Worm (Caenorhabditis elegans) whole organism, L2 larva: ENCODE measurements around the gene abch-1.

Experiments
- C34F6.9 ChIP-seq: fragments of 150-350 bp; optimal IDR thresholded peaks from 2 replicates; lab custom pipeline; 2014; ENCODE audit warnings: missing biosample characterization, missing genetic modification characterization
- R02D3.7 ChIP-seq: fragments of 150-350 bp; optimal IDR thresholded peaks from 2 replicates; lab custom pipeline; 2014; ENCODE audit warnings: missing biosample characterization, missing genetic modification characterization
- Y55F3AM.14 ChIP-seq: fragments of 200-800 bp; sonication (Bioruptor generic); optimal IDR thresholded peaks from 2 replicates; lab custom pipeline; 2018; ENCODE audit warnings: mild to moderate bottlenecking, missing genetic modification characterization, missing compliant biosample characterization
- ZK546.5 ChIP-seq: sonication (generic microtip); optimal IDR thresholded peaks from 2 replicates; lab custom pipeline; 2017; ENCODE audit warnings: missing biosample characterization, missing genetic modification characterization
- aly-2 ChIP-seq: fragments of 150-350 bp; optimal IDR thresholded peaks from 2 replicates; lab custom pipeline; 2014; ENCODE audit warnings: missing biosample characterization, missing genetic modification characterization
- ceh-16 ChIP-seq: fragments of 150-350 bp; optimal IDR thresholded peaks from 2 replicates; lab custom pipeline; 2014; ENCODE audit warnings: missing biosample characterization, missing genetic modification characterization
- ceh-82 ChIP-seq: fragments of 150-350 bp; optimal IDR thresholded peaks from 2 replicates; lab custom pipeline; 2014; ENCODE audit warnings: missing biosample characterization, missing genetic modification characterization
- crh-2 ChIP-seq: sonication (generic microtip); optimal IDR thresholded peaks from 2 replicates; lab custom pipeline; 2017; ENCODE audit warnings: missing biosample characterization, missing genetic modification characterization
- elt-3 ChIP-seq: sonication (generic microtip); optimal IDR thresholded peaks from 2 replicates; lab custom pipeline; 2017; ENCODE audit warnings: missing biosample characterization, missing genetic modification characterization
- fos-1 ChIP-seq: fragments of 150-350 bp; optimal IDR thresholded peaks from 2 replicates; lab custom pipeline; 2014; ENCODE audit warnings: missing biosample characterization, missing genetic modification characterization
- gmeb-1 ChIP-seq: fragments of 150-350 bp; optimal IDR thresholded peaks from 2 replicates; lab custom pipeline; 2014; ENCODE audit warnings: missing biosample characterization, missing genetic modification characterization
- lin-11 ChIP-seq: fragments of 150-350 bp; sonication (generic microtip); optimal IDR thresholded peaks from 2 replicates; lab custom pipeline; 2014; ENCODE audit warnings: missing biosample characterization, missing genetic modification characterization, inconsistent platforms, mixed read lengths
- lin-13 ChIP-seq: fragments of 150-350 bp; optimal IDR thresholded peaks from 2 replicates; lab custom pipeline; 2014; ENCODE audit warnings: missing biosample characterization, missing genetic modification reagents, missing genetic modification characterization
- lsy-2 ChIP-seq, 2 experiments: fragments of 150-350 bp in 1 of 2; sonication (generic microtip) in 1 of 2; optimal IDR thresholded peaks; 2 replicates each; lab custom pipeline; 2014 to 2017; ENCODE audit warnings: missing biosample characterization in 2 of 2, missing genetic modification characterization in 2 of 2
- mab-5 ChIP-seq: fragments of 150-350 bp; optimal IDR thresholded peaks from 2 replicates; lab custom pipeline; 2014; ENCODE audit warnings: missing biosample characterization, missing genetic modification characterization
- nhr-12 ChIP-seq: fragments of 150-350 bp; optimal IDR thresholded peaks from 2 replicates; lab custom pipeline; 2014; ENCODE audit warnings: missing biosample characterization, missing genetic modification characterization
- nhr-129 ChIP-seq: fragments of 150-350 bp; optimal IDR thresholded peaks from 2 replicates; lab custom pipeline; 2014; ENCODE audit warnings: missing biosample characterization, missing genetic modification characterization
- nhr-21 ChIP-seq: fragments of 150-350 bp; optimal IDR thresholded peaks from 2 replicates; lab custom pipeline; 2014; ENCODE audit warnings: missing biosample characterization, missing genetic modification characterization
- nhr-237 ChIP-seq: fragments of 150-350 bp; optimal IDR thresholded peaks from 2 replicates; lab custom pipeline; 2014; ENCODE audit warnings: missing biosample characterization, missing genetic modification characterization
- nhr-25 ChIP-seq: fragments of 150-350 bp; sonication (generic microtip); optimal IDR thresholded peaks from 3 replicates; lab custom pipeline; 2014; ENCODE audit warnings: missing biosample characterization, missing genetic modification characterization
- nhr-6 ChIP-seq: fragments of 150-350 bp; optimal IDR thresholded peaks from 2 replicates; lab custom pipeline; 2014; ENCODE audit warnings: missing biosample characterization, missing genetic modification characterization
- nhr-77 ChIP-seq: fragments of 150-350 bp; optimal IDR thresholded peaks from 2 replicates; lab custom pipeline; 2014; ENCODE audit warnings: missing biosample characterization, missing genetic modification characterization
- sem-4 ChIP-seq: fragments of 150-350 bp; optimal IDR thresholded peaks from 2 replicates; lab custom pipeline; 2014; ENCODE audit warnings: missing biosample characterization, missing genetic modification reagents, missing genetic modification characterization
- skn-1 ChIP-seq: sonication (generic microtip); optimal IDR thresholded peaks from 2 replicates; lab custom pipeline; 2017; ENCODE audit warnings: missing biosample characterization, missing genetic modification characterization
- sma-3 ChIP-seq: sonication (generic microtip); optimal IDR thresholded peaks from 2 replicates; lab custom pipeline; 2016; ENCODE audit warnings: missing genetic modification reagents, missing genetic modification characterization, missing compliant biosample characterization
- unc-39 ChIP-seq: fragments of 150-350 bp; optimal IDR thresholded peaks from 2 replicates; lab custom pipeline; 2014; ENCODE audit warnings: missing biosample characterization, missing genetic modification characterization
- zag-1 ChIP-seq: fragments of 150-350 bp; optimal IDR thresholded peaks from 2 replicates; lab custom pipeline; 2014; ENCODE audit warnings: missing biosample characterization, missing genetic modification characterization
- ztf-1 ChIP-seq: fragments of 200-800 bp; sonication (Bioruptor generic); conservative IDR thresholded peaks from 2 replicates; pipeline ENCODE4 v1.3.6; 2022; ENCODE audit warnings: missing genetic modification characterization, missing compliant biosample characterization
- ztf-4 ChIP-seq: fragments of 150-350 bp; optimal IDR thresholded peaks from 2 replicates; lab custom pipeline; 2014; ENCODE audit warnings: missing biosample characterization, missing genetic modification characterization

The abch-1 gene

DNA sequence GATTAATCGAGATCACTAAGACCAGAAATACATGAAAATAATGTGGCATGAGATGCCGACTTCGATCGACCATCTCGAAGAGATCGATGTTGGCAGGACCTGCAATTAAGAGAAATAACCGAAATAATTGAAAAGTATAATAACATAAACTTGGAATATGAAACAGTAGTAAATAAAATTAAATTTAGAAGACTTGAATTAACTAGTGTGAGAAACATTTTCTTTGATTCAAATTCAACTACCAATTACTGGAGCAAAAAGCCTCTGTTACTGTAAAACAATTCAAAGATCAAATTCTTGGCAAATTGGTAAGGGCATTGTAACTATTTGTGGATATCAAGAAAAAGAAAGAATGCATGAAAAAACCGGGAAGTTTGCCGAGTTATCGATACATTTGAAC, 17.5 kb downstream of the abch-1 start, which contains the start of gene R05G9R.1:
TSS of gene R05G9R.1 (minus strand) at position 101 of the 400 bp plus-strand sequence.
- TF ChIP-seq nhr-25 (tag; lab: Kevin White, UChicago) (no peak), crh-2 (tag; lab: Kevin White, UChicago) (no peak)

DNA sequence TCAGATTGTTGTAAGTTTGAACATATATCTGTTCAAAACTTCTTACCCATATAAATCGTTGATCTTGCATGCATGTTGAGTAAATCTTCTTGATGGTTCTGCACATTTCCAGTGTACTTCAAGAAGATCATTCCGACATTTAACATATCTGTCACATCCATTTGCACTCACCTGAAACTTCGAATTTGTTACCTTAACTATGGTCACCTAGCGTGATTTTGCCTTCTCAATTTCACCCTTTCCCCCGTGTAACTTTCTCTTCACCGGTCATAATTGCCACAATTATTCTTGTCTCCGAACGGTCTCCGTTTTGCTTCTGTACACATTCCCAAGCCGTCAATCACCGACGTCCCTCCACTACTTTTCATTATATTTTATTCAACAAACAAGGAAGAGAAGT, 18.1 kb downstream of the abch-1 start:
- TF ChIP-seq elt-3 (tag; lab: Kevin White, UChicago) (no peak), gmeb-1 (no peak), sma-3 (GFP tag; lab: Kevin White, UChicago) (no peak), lin-13 (GFP tag; lab: Kevin White, UChicago) (no peak), mab-5 (tag; lab: Kevin White, UChicago) (no peak), nhr-77 (tag; lab: Kevin White, UChicago) (no peak), nhr-25 (tag; lab: Kevin White, UChicago) (no peak)

DNA sequence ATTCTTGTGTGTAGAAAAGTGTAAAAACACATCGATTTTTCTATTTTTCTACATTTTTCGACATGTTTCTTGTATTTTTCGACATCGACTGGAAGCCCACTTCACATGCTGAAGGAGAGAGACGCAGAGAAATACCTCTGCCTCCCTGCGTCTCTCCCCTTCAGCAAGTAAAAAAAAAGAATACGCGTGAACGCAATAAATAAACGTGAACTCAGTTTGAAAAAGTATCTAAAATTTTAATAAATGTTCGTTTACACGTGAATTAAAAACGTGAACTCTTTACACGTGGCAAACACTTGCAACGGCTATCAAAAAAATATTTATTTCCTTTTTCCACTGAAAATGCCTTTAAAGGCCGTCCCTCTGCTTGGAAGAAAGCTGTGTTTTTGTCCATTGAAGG, 28.6 kb downstream of the abch-1 start, which contains the start of gene R05G9.1:
TSS of gene R05G9.1 (plus strand) at position 343 of the 400 bp plus-strand sequence.
- TF ChIP-seq C34F6.9 (tag; lab: Kevin White, UChicago) = peak; percentile 35
- no peak for TF ChIP-seq lin-11

DNA sequence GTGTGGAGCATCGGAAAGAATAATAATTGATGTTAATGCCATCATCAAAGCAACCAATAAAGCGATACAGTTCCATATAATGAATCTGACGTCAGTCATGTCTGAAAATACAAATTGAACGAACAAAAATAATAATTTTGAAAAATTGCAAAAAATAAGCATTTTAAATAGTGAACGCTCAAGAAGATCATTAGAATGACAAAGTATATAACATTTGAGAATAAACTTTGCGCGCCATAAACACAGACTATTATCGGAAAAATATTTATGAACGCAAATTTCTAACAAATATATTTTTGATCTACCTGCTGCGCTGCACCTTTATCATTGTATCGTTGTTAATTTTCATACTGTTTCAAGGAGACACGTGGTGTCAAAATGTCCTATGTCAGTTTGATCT, 30.0 kb downstream of the abch-1 start, which contains the start of gene R05G9.3:
TSS of gene R05G9.3 (minus strand) at position 101 of the 400 bp plus-strand sequence.
- TF ChIP-seq nhr-129 (tag; lab: Kevin White, UChicago) = no peak
- TF ChIP-seq nhr-6 (tag; lab: Kevin White, UChicago) = no peak
- TF ChIP-seq elt-3 (tag; lab: Kevin White, UChicago) = no peak
- TF ChIP-seq nhr-77 (tag; lab: Kevin White, UChicago) = no peak

DNA sequence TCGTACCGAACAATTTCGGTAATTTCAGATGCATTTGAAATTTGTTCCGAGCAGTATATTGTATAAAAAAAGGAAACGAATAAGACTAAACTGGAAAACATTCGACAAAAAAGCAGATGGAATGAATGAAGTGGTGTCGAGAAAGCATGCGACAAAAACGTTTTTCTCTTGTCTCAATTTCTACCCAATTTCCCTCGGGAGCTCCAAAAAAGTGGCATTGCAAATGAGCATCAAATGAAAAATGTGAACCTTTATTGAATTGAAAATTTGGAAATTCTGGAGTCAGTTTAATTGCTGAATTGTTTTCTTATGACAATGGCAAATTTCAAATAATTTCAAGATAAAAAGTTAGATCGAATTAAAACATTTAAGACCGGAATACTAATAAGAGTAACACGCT, 31.3 kb downstream of the abch-1 start, which contains the start of gene R05G9.5:
TSS of gene R05G9.5 (minus strand) at position 101 of the 400 bp plus-strand sequence.
- no peak for TF ChIP-seq lsy-2 (tag; optimal IDR thresholded peaks at IDR 0.05; lab: Kevin White, UChicago)
- no peak for TF ChIP-seq fos-1 (tag; lab: Kevin White, UChicago)
- no peak for TF ChIP-seq nhr-77 (tag; lab: Kevin White, UChicago)
- no peak for TF ChIP-seq ztf-1 (GFP tag; lab: Robert Waterston, UW)
- TF ChIP-seq lin-11 = no peak
- no peak for TF ChIP-seq skn-1
- no peak for TF ChIP-seq nhr-12 (tag; lab: Kevin White, UChicago)
- no peak for TF ChIP-seq ztf-4 (tag; lab: Kevin White, UChicago)
- no peak for TF ChIP-seq ceh-16 (tag; lab: Kevin White, UChicago)
- TF ChIP-seq nhr-237 (tag; lab: Kevin White, UChicago) = no peak
- no peak for TF ChIP-seq ceh-82
- no peak for TF ChIP-seq aly-2 (tag; lab: Kevin White, UChicago)
- TF ChIP-seq ZK546.5 (tag; lab: Kevin White, UChicago) = no peak
- TF ChIP-seq R02D3.7 (tag; lab: Kevin White, UChicago) = no peak
- TF ChIP-seq nhr-129 (tag; lab: Kevin White, UChicago) = no peak
- TF ChIP-seq crh-2 (tag; lab: Kevin White, UChicago) = no peak
- no peak for TF ChIP-seq unc-39 (tag; lab: Kevin White, UChicago)
- no peak for TF ChIP-seq mab-5 (tag; lab: Kevin White, UChicago)

DNA sequence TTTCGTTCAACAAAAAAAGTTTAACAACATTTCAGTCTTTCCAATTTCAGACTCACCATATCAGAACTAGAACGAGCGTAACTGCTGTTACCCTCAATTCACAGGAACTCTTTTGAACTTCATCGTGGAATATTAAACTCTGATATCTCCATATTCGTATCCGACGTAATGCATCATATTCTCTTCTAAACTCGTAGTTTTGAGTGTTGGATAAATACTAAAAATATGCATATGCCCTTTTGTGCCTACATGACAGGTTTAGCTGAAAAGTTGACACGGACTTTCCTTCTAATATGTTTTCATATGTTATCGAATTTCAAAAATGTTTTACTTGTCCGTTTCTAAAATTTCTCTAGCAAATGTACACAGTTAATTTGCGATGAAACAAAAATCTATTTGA, 32.4 kb downstream of the abch-1 start, which contains the start of gene twk-49:
TSS of gene twk-49 (minus strand) at position 101 of the 400 bp plus-strand sequence.
- no peak for TF ChIP-seq Y55F3AM.14 (GFP tag; lab: Kevin White, UChicago)

DNA sequence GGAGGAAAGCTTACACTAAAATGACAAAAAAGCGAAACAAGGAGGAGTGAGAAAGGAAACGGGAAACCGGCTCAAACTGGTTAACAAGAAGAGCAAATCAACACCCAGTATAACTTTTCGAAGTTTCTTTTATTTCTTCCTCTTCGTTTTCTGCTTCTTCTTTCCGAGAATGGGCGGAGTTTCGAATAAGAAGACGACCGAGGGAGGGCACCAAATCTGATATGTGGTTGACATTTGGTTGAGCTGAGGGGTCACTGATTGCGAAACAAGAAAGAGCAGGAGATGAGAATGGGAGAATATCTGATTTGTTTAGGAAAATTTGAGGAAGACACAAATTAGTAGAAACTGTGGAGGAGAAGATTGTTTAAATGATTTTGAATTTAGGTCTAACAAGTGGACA, 32.8 kb downstream of the abch-1 start:
- TF ChIP-seq sem-4 (tag; lab: Kevin White, UChicago) (peak; percentile 37), nhr-21 (tag; lab: Kevin White, UChicago) (no peak), zag-1 (tag; lab: Kevin White, UChicago) (peak; percentile 10), lin-11 (no peak), nhr-25 (tag; lab: Kevin White, UChicago) (no peak), crh-2 (tag; lab: Kevin White, UChicago) (no peak)
